Worm (Caenorhabditis elegans) whole organism, L4 larva: ENCODE data around the gene sre-30.
A peak's percentile ranks its signal among the peaks of the same experiment; 100 is the strongest.

Experiments used
- F10B5.3 ChIP-seq: sonication (generic microtip); optimal IDR thresholded peaks from 2 replicates; lab custom pipeline; 2016; ENCODE audit warnings: mild to moderate bottlenecking, missing genetic modification characterization, missing compliant biosample characterization
- F37D6.2 ChIP-seq: sonication (generic microtip); optimal IDR thresholded peaks from 2 replicates; lab custom pipeline; 2016; ENCODE audit warnings: mild to moderate bottlenecking, missing genetic modification characterization, missing compliant biosample characterization
- Y105C5A.15 ChIP-seq: fragments of 200-800 bp; sonication (Bioruptor generic); IDR thresholded peaks from 2 replicates; pipeline ENCODE4 v1.3.6; 2022; ENCODE audit warnings: missing genetic modification characterization, missing compliant biosample characterization
- ZK337.2 ChIP-seq: fragments of 200-800 bp; sonication (Bioruptor generic); IDR thresholded peaks from 2 replicates; pipeline ENCODE4 v1.3.6; 2022; ENCODE audit warnings: missing genetic modification reagents, missing genetic modification characterization, missing compliant biosample characterization
- aha-1 ChIP-seq: fragments of 150-350 bp; peaks from one replicate; lab custom pipeline; 2014; ENCODE audit warnings: missing biosample characterization, missing genetic modification characterization
- ceh-28 ChIP-seq: fragments of 150-350 bp; optimal IDR thresholded peaks from 2 replicates; lab custom pipeline; 2014; ENCODE audit warnings: missing biosample characterization, missing genetic modification reagents, missing genetic modification characterization
- ceh-32 ChIP-seq: sonication (generic microtip); optimal IDR thresholded peaks from 2 replicates; lab custom pipeline; 2016; ENCODE audit warnings: mild to moderate bottlenecking, missing genetic modification characterization, missing compliant biosample characterization; ENCODE audit not compliant: poor library complexity
- ceh-62 ChIP-seq: sonication (generic microtip); optimal IDR thresholded peaks from 2 replicates; lab custom pipeline; 2017; ENCODE audit warnings: missing biosample characterization, missing genetic modification characterization
- ces-1 ChIP-seq: fragments of 150-350 bp; sonication (generic microtip); optimal IDR thresholded peaks from 4 replicates; lab custom pipeline; 2014; ENCODE audit warnings: missing biosample characterization, missing genetic modification reagents, missing genetic modification characterization
- daf-8 ChIP-seq: fragments of 200-800 bp; sonication (Bioruptor generic); IDR thresholded peaks from 2 replicates; pipeline ENCODE4 v1.3.6; 2022; ENCODE audit warnings: missing genetic modification characterization, missing compliant biosample characterization
- dpl-1 ChIP-seq: fragments of 150-350 bp; optimal IDR thresholded peaks from 2 replicates; lab custom pipeline; 2014; ENCODE audit warnings: missing biosample characterization, missing genetic modification reagents, missing genetic modification characterization
- duxl-1 ChIP-seq: sonication (generic microtip); optimal IDR thresholded peaks from 2 replicates; lab custom pipeline; 2016; ENCODE audit warnings: mild to moderate bottlenecking, missing genetic modification characterization, moderate library complexity, missing compliant biosample characterization; ENCODE audit not compliant: poor library complexity
- dve-1 ChIP-seq: sonication (generic microtip); optimal IDR thresholded peaks from 2 replicates; lab custom pipeline; 2017; ENCODE audit warnings: antibody characterized with exemption, mild to moderate bottlenecking, missing genetic modification characterization, missing compliant biosample characterization; ENCODE audit not compliant: insufficient read depth
- egl-27 ChIP-seq: sonication (generic microtip); optimal IDR thresholded peaks from 3 replicates; lab custom pipeline; 2017; ENCODE audit warnings: missing biosample characterization, missing genetic modification reagents, missing genetic modification characterization
- egl-43 ChIP-seq: fragments of 200-800 bp; sonication (Bioruptor generic); IDR thresholded peaks from 2 replicates; pipeline ENCODE4 v1.3.6; 2022; ENCODE audit warnings: missing genetic modification reagents, missing genetic modification characterization, missing compliant biosample characterization
- gei-8 ChIP-seq: fragments of 200-800 bp; sonication (Bioruptor generic); optimal IDR thresholded peaks from 2 replicates; lab custom pipeline; 2018; ENCODE audit warnings: mild to moderate bottlenecking, missing genetic modification characterization, missing compliant biosample characterization
- lin-13 ChIP-seq: fragments of 150-350 bp; optimal IDR thresholded peaks from 2 replicates; lab custom pipeline; 2014; ENCODE audit warnings: missing biosample characterization, missing genetic modification reagents, missing genetic modification characterization
- lin-29 ChIP-seq: fragments of 200-800 bp; sonication (Bioruptor generic); IDR thresholded peaks from 2 replicates; pipeline ENCODE4 v1.3.6; 2022; ENCODE audit warnings: missing genetic modification reagents, missing genetic modification characterization, missing compliant biosample characterization
- lin-38 ChIP-seq: fragments of 200-800 bp; sonication (Bioruptor generic); IDR thresholded peaks from 2 replicates; pipeline ENCODE4 v1.3.6; 2022; ENCODE audit warnings: missing genetic modification reagents, missing genetic modification characterization, missing compliant biosample characterization
- lsy-2 ChIP-seq, 2 experiments: fragments of 150-350 bp in 1 of 2; sonication (generic microtip) in 1 of 2; optimal IDR thresholded peaks; 2 replicates each; lab custom pipeline; 2014 to 2017; ENCODE audit warnings: missing biosample characterization in 2 of 2, missing genetic modification characterization in 2 of 2
- madf-5 ChIP-seq, 2 experiments: fragments of 200-800 bp; sonication (Bioruptor generic); IDR thresholded peaks; 2 replicates each; pipeline ENCODE4 v1.3.6; 2022; ENCODE audit warnings: missing compliant biosample characterization in 2 of 2, missing genetic modification characterization in 2 of 2
- madf-9 ChIP-seq: fragments of 200-800 bp; sonication (Bioruptor generic); conservative IDR thresholded peaks from 2 replicates; pipeline ENCODE4 v1.3.6; 2022; ENCODE audit warnings: missing genetic modification reagents, missing genetic modification characterization, missing compliant biosample characterization
- mxl-3 ChIP-seq: fragments of 200-800 bp; sonication (Bioruptor generic); optimal IDR thresholded peaks from 2 replicates; lab custom pipeline; 2018; ENCODE audit warnings: mild to moderate bottlenecking, missing genetic modification characterization, missing compliant biosample characterization
- nhr-237 ChIP-seq: sonication (generic microtip); optimal IDR thresholded peaks from 2 replicates; lab custom pipeline; 2017; ENCODE audit warnings: missing biosample characterization, missing genetic modification characterization
- nhr-42 ChIP-seq: fragments of 200-800 bp; sonication (Bioruptor generic); IDR thresholded peaks from 2 replicates; pipeline ENCODE4 v1.3.6; 2022; ENCODE audit warnings: missing genetic modification characterization, missing compliant biosample characterization
- nhr-48 ChIP-seq: sonication (generic microtip); optimal IDR thresholded peaks from 2 replicates; lab custom pipeline; 2016; ENCODE audit warnings: mild to moderate bottlenecking, missing genetic modification characterization, missing compliant biosample characterization
- pqm-1 ChIP-seq: sonication (generic microtip); optimal IDR thresholded peaks from 2 replicates; lab custom pipeline; 2017; ENCODE audit warnings: missing biosample characterization, missing genetic modification characterization
- rbr-2 ChIP-seq: sonication (generic microtip); optimal IDR thresholded peaks from 2 replicates; lab custom pipeline; 2016; ENCODE audit warnings: missing genotype, missing genetic modification characterization, missing compliant biosample characterization
- snpc-1.2 ChIP-seq: fragments of 200-800 bp; sonication (Bioruptor generic); IDR thresholded peaks from 2 replicates; pipeline ENCODE4 v1.3.6; 2022; ENCODE audit warnings: missing genetic modification reagents, missing genetic modification characterization, missing compliant biosample characterization
- spr-3 ChIP-seq: fragments of 200-800 bp; sonication (Bioruptor generic); optimal IDR thresholded peaks from 2 replicates; lab custom pipeline; 2018; ENCODE audit warnings: mild to moderate bottlenecking, missing genetic modification characterization, missing compliant biosample characterization
- unc-130 ChIP-seq: sonication (generic microtip); optimal IDR thresholded peaks from 2 replicates; lab custom pipeline; 2016; ENCODE audit warnings: missing genetic modification reagents, missing genetic modification characterization, missing compliant biosample characterization
- unc-62 ChIP-seq, 3 experiments: fragments of 150-350 bp in 1 of 3; sonication (generic microtip); optimal IDR thresholded peaks in 2 of 3; peaks in 1 of 3; 1 replicate in 1 of 3; 2 replicates in 2 of 3; lab custom pipeline; 2014 to 2017; ENCODE audit warnings: missing biosample characterization in 3 of 3, missing genetic modification characterization in 3 of 3, missing genetic modification reagents in 3 of 3, missing genotype in 1 of 3
- zag-1 ChIP-seq: fragments of 150-350 bp; optimal IDR thresholded peaks from 2 replicates; lab custom pipeline; 2014; ENCODE audit warnings: missing biosample characterization, missing genetic modification characterization
- zip-11 ChIP-seq: fragments of 200-800 bp; sonication (Bioruptor generic); IDR thresholded peaks from 2 replicates; pipeline ENCODE4 v1.3.6; 2022; ENCODE audit warnings: missing genetic modification characterization, missing compliant biosample characterization

sre-30 gene

ce11 chrII:12394138-12394537, 12.2 kb downstream of the sre-30 start:
- TF ChIP-seq ceh-28 (tag; lab: Kevin White, UChicago) = peak; percentile 89
- no peak for TF ChIP-seq unc-62 (GFP tag; optimal IDR thresholded peaks at IDR 0.05 in 1 of 2; lab: Kevin White, UChicago)
- TF ChIP-seq unc-62 (tag; optimal IDR thresholded peaks at IDR 0.05; lab: Kevin White, UChicago) = no peak
- no peak for TF ChIP-seq mxl-3 (GFP tag; lab: Kevin White, UChicago)
- TF ChIP-seq aha-1 (tag; lab: Kevin White, UChicago) = peak; percentile 68

- TF ChIP-seq zip-11 (GFP tag; lab: Robert Waterston, UW) = no peak
- no peak for TF ChIP-seq ZK337.2
- TF ChIP-seq nhr-48 (tag; lab: Kevin White, UChicago) = no peak
- TF ChIP-seq dpl-1 (GFP tag; lab: Kevin White, UChicago) = no peak
- TF ChIP-seq lin-29 (GFP tag; lab: Robert Waterston, UW) = no peak
- no peak for TF ChIP-seq lsy-2 (tag; optimal IDR thresholded peaks at IDR 0.05; lab: Kevin White, UChicago)
- no peak for TF ChIP-seq ces-1 (GFP tag; lab: Kevin White, UChicago)
- no peak for TF ChIP-seq daf-8 (GFP tag; lab: Robert Waterston, UW)
- TF ChIP-seq mxl-3 (GFP tag; lab: Kevin White, UChicago) = no peak
- TF ChIP-seq ceh-62 (tag; lab: Kevin White, UChicago) = no peak
- no peak for TF ChIP-seq lin-38 (GFP tag; lab: Robert Waterston, UW)
- TF ChIP-seq unc-130 (GFP tag; lab: Kevin White, UChicago) = no peak
- TF ChIP-seq Y105C5A.15 (GFP tag; lab: Robert Waterston, UW) = no peak
- no peak for TF ChIP-seq snpc-1.2 (GFP tag; lab: Robert Waterston, UW)
- TF ChIP-seq gei-8 (GFP tag; lab: Kevin White, UChicago) = no peak
- TF ChIP-seq ceh-32 (tag; lab: Kevin White, UChicago) = no peak
- no peak for TF ChIP-seq dve-1 (tag; lab: Kevin White, UChicago)
- no peak for TF ChIP-seq nhr-237 (tag; lab: Kevin White, UChicago)
- no peak for TF ChIP-seq duxl-1 (tag; lab: Kevin White, UChicago)
- TF ChIP-seq F37D6.2 (tag; lab: Kevin White, UChicago) = no peak
Measured at ce11 chrII:12393690-12394089, 12.6 kb downstream of the sre-30 start, which contains the start of gene Y57A10B.7. Gene Y57A10B.7, minus strand, starts transcription at chrII:12393790.

- TF ChIP-seq spr-3 = no peak
- no peak for TF ChIP-seq madf-5 (GFP tag; IDR thresholded peaks at IDR 0.05; lab: Robert Waterston, UW)
- TF ChIP-seq pqm-1 (tag; lab: Kevin White, UChicago) = no peak
- no peak for TF ChIP-seq daf-8 (GFP tag; lab: Robert Waterston, UW)
- TF ChIP-seq egl-43 (GFP tag; lab: Robert Waterston, UW) = no peak
- TF ChIP-seq F10B5.3 = no peak
- no peak for TF ChIP-seq unc-62 (GFP tag; optimal IDR thresholded peaks at IDR 0.05 in 1 of 2; lab: Kevin White, UChicago)
- no peak for TF ChIP-seq unc-62 (tag; optimal IDR thresholded peaks at IDR 0.05; lab: Kevin White, UChicago)
- no peak for TF ChIP-seq zag-1 (tag; lab: Kevin White, UChicago)
- TF ChIP-seq lin-13 = no peak
- TF ChIP-seq madf-9 (GFP tag; lab: Robert Waterston, UW) = no peak
- TF ChIP-seq rbr-2 = no peak
Measured at ce11 chrII:12389783-12390182, 16.5 kb downstream of the sre-30 start, which contains the start of gene Y57A10B.6. Gene Y57A10B.6, plus strand, starts transcription at chrII:12390083.

- TF ChIP-seq nhr-42 (no peak), egl-27 (tag; lab: Kevin White, UChicago) (no peak)
Measured at ce11 chrII:12387980-12388379, 18.3 kb downstream of the sre-30 start, which contains the start of gene sre-41. Gene sre-41, plus strand, starts transcription at chrII:12388280.
